Fruit fly (Drosophila melanogaster) whole organism, adult: ENCODE results near the gene AcCoAS.

Experiments
- CG11617 ChIP-seq: fragments of 200-800 bp; sonication (Bioruptor generic); optimal IDR thresholded peaks from 2 replicates; lab custom pipeline; 2017; ENCODE audit warnings: mild to moderate bottlenecking, missing biosample characterization, missing genetic modification reagents, missing genetic modification characterization
- CG12768 ChIP-seq: fragments of 200-800 bp; sonication (Bioruptor generic); optimal IDR thresholded peaks from 2 replicates; lab custom pipeline; 2017; ENCODE audit warnings: missing biosample characterization, missing genetic modification characterization, mild to moderate bottlenecking, moderate library complexity, missing genetic modification reagents
- CG14711 ChIP-seq: fragments of 200-800 bp; sonication (Bioruptor generic); optimal IDR thresholded peaks from 2 replicates; lab custom pipeline; 2018; ENCODE audit warnings: missing biosample characterization, mild to moderate bottlenecking, missing genetic modification characterization, moderate library complexity
- CG1620 ChIP-seq: fragments of 200-800 bp; sonication (Bioruptor generic); optimal IDR thresholded peaks from 2 replicates; lab custom pipeline; 2016; ENCODE audit warnings: missing biosample characterization, missing genetic modification characterization
- CG33017 ChIP-seq: fragments of 200-800 bp; sonication (Bioruptor generic); optimal IDR thresholded peaks from 2 replicates; lab custom pipeline; 2018; ENCODE audit warnings: missing biosample characterization, mild to moderate bottlenecking, missing genetic modification characterization, moderate library complexity
- CG5204 ChIP-seq: fragments of 200-800 bp; sonication (Bioruptor generic); optimal IDR thresholded peaks from 2 replicates; lab custom pipeline; 2016; ENCODE audit warnings: missing biosample characterization, missing genetic modification characterization
- CG7045 ChIP-seq: fragments of 200-800 bp; sonication (Bioruptor generic); optimal IDR thresholded peaks from 2 replicates; lab custom pipeline; 2017; ENCODE audit warnings: missing biosample characterization, mild to moderate bottlenecking, missing genetic modification characterization
- CG7101 ChIP-seq: fragments of 200-800 bp; sonication (Bioruptor generic); optimal IDR thresholded peaks from 2 replicates; lab custom pipeline; 2018; ENCODE audit warnings: missing biosample characterization, mild to moderate bottlenecking, missing genetic modification characterization, moderate library complexity
- Clk ChIP-seq: fragments of 200-800 bp; sonication (Bioruptor generic); optimal IDR thresholded peaks from 2 replicates; lab custom pipeline; 2017; ENCODE audit warnings: missing biosample characterization, missing genetic modification characterization
- Crg-1 ChIP-seq: fragments of 200-800 bp; sonication (Bioruptor generic); optimal IDR thresholded peaks from 2 replicates; lab custom pipeline; 2016; ENCODE audit warnings: missing biosample characterization, missing genetic modification characterization
- Hr96 ChIP-seq: fragments of 200-800 bp; sonication (Bioruptor generic); optimal IDR thresholded peaks from 2 replicates; lab custom pipeline; 2016; ENCODE audit warnings: missing biosample characterization, missing genetic modification characterization
- Mnt ChIP-seq: fragments of 200-800 bp; sonication (Bioruptor generic); optimal IDR thresholded peaks from 2 replicates; lab custom pipeline; 2016; ENCODE audit warnings: missing biosample characterization, mild to moderate bottlenecking, missing genetic modification characterization
- bab1 ChIP-seq: fragments of 200-800 bp; sonication (Bioruptor generic); optimal IDR thresholded peaks from 3 replicates; lab custom pipeline; 2019; ENCODE audit warnings: missing biosample characterization, mild to moderate bottlenecking, missing genetic modification characterization, moderate library complexity
- cic ChIP-seq: fragments of 200-800 bp; sonication (Bioruptor generic); optimal IDR thresholded peaks from 2 replicates; lab custom pipeline; 2017; ENCODE audit warnings: missing biosample characterization, mild to moderate bottlenecking, missing genetic modification characterization, moderate library complexity
- cnc ChIP-seq, 2 experiments: fragments of >200 bp; optimal IDR thresholded peaks; 2 replicates each; lab custom pipeline; 2017
- kay ChIP-seq: fragments of 200-800 bp; sonication (Bioruptor generic); peaks from one replicate; lab custom pipeline; 2016; ENCODE audit warnings: missing biosample characterization, missing genetic modification characterization, borderline replicate concordance
- ovo ChIP-seq: fragments of 200-800 bp; sonication (Bioruptor generic); optimal IDR thresholded peaks from 2 replicates; lab custom pipeline; 2016; ENCODE audit warnings: missing biosample characterization, missing genetic modification characterization
- pad ChIP-seq: fragments of 200-800 bp; sonication (Bioruptor generic); optimal IDR thresholded peaks from 3 replicates; lab custom pipeline; 2017; ENCODE audit warnings: missing biosample characterization, missing genetic modification characterization, mild to moderate bottlenecking, moderate library complexity, missing genetic modification reagents
- tj ChIP-seq: fragments of 200-800 bp; sonication (Bioruptor generic); optimal IDR thresholded peaks from 3 replicates; lab custom pipeline; 2017; ENCODE audit warnings: missing biosample characterization, mild to moderate bottlenecking, missing genetic modification characterization, moderate library complexity
- toe ChIP-seq: fragments of 200-800 bp; sonication (Bioruptor generic); optimal IDR thresholded peaks from 2 replicates; lab custom pipeline; 2016; ENCODE audit warnings: missing biosample characterization, missing genetic modification characterization

Gene AcCoAS

DNA sequence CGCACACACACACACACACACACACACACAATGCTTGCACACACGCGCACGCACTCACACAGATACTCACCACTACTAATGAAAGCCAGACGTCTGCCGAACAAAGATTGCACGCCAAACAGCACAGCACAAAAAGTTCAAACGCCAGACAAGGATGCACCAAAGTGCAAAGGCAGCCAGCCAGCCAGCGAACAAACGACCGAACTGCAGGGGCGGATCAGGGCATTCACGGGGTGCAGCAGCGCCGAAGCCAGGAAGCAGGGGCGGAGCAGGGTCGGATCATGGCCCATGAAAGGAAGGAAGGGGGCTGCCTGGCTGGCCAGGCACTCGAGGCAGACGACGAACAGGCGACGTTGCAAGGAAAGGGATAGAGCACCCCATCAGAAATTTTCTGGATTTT lies 27.5 kb downstream of the AcCoAS start:
- TF ChIP-seq bab1 (GFP tag; lab: Kevin White, UChicago), result no peak
- no peak for TF ChIP-seq Hr96 (GFP tag; lab: Kevin White, UChicago)
- TF ChIP-seq CG14711 (tag; lab: Kevin White, UChicago), result no peak
- no peak for TF ChIP-seq Clk
- TF ChIP-seq ovo (GFP tag; lab: Kevin White, UChicago), result no peak

DNA sequence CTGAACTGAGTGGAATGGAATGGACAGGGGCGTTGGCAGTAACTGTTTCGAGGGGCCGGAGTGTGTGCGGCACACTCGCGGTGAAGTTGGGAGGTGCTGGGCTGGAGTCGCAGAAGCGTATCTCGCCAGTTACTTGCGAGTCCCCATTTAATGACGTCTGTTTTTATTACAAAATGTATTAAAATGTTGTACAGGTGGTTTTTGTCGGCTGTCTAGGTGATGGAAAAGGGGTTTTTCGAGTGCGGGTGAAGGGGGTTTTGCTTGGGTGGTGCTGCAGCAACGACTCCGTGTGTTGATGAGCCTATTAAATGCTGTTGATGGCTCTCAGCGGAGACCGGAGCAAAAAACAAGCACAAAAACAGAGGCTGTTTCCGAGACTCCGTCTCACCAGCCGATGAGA lies 28.7 kb downstream of the AcCoAS start:
- TF ChIP-seq cic (GFP tag; lab: Kevin White, UChicago), result no peak
- no peak for TF ChIP-seq ovo (GFP tag; lab: Kevin White, UChicago)
- no peak for TF ChIP-seq Hr96 (GFP tag; lab: Kevin White, UChicago)
- no peak for TF ChIP-seq CG1620

DNA sequence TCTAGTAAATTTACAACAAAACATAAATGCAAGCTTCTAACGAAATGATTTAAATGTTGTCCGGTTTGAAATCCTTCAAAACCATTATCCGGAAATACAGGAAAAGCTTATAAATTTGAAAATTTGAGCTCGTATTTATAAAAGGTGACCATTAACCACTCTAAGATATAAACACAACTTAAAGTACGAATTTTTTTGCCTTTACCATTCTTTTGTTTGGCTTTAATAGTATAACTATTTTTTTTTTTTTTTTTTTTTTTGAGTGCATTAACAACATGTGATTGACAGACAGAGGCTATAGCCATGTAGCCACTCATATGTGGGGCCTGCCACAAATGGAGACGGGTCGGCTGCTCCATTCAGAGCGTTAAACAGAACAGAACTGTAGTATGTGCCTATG lies 36.6 kb downstream of the AcCoAS start:
- TF ChIP-seq Clk, result no peak
- no peak for TF ChIP-seq cic (GFP tag; lab: Kevin White, UChicago)
- TF ChIP-seq ovo (GFP tag; lab: Kevin White, UChicago), result no peak
- no peak for TF ChIP-seq kay (GFP tag; lab: Kevin White, UChicago)
- no peak for TF ChIP-seq pad (GFP tag; lab: Kevin White, UChicago)
- no peak for TF ChIP-seq CG11617 (GFP tag; lab: Kevin White, UChicago)
- no peak for TF ChIP-seq Mnt (GFP tag; lab: Kevin White, UChicago)
- no peak for TF ChIP-seq CG1620
- TF ChIP-seq CG7045 (GFP tag; lab: Kevin White, UChicago), result no peak
- TF ChIP-seq toe (GFP tag; lab: Kevin White, UChicago), result no peak
- TF ChIP-seq CG7101 (tag; lab: Kevin White, UChicago), result no peak
- no peak for TF ChIP-seq tj (GFP tag; lab: Kevin White, UChicago)

DNA sequence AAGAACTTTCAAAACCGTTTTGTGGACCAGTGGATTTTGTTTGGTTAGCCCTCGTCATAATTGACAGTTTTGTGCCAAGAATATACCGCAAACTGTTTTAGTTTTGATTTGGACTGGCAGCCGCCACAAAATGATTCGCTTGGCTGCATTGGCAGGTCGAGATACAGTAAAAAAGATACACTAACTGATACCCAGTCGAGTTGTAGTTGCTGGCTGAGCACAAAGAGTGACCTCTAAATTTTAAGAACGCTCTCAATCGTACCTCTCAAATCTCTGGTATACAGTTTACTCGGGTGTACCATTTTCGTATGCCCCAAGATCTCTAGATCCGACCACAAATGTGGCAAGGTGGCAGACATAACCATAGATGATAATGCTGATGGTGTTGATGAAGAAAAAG lies 37.1 kb downstream of the AcCoAS start:
- TF ChIP-seq CG33017 (no peak), Crg-1 (no peak), CG1620 (no peak), tj (GFP tag; lab: Kevin White, UChicago) (no peak), bab1 (GFP tag; lab: Kevin White, UChicago) (no peak), CG14711 (tag; lab: Kevin White, UChicago) (no peak), pad (GFP tag; lab: Kevin White, UChicago) (no peak)

DNA sequence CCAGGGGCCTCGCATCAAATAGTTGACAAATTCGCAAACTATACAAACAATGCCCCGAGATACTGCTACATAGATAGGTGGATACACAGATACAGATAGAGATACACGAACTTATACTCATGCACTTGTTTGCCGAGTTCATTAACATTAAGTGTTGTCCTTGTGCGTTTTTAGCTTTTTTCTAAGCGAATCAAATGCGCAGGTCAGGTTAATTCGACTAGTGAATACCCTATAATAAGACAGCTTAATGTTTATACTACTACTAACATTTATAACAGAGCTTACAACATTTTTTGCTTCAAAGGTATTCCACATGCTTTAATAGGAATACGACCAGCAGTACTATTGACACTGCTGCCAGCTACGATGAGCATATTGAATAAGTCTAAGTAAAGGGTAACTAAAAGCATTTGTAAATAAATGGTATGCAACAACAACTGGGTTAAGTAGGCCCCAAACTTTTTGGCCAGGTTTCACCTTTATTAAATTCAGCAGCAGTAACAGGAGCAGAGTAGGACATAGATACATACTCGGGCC lies 38.5 kb downstream of the AcCoAS start:
- TF ChIP-seq CG7101 (tag; lab: Kevin White, UChicago), result no peak
- TF ChIP-seq CG5204 (GFP tag; lab: Kevin White, UChicago), result no peak
- no peak for TF ChIP-seq CG33017
- no peak for TF ChIP-seq pad (GFP tag; lab: Kevin White, UChicago)
- TF ChIP-seq kay (GFP tag; lab: Kevin White, UChicago), result peak; percentile 40
- TF ChIP-seq ovo (GFP tag; lab: Kevin White, UChicago), result no peak

DNA sequence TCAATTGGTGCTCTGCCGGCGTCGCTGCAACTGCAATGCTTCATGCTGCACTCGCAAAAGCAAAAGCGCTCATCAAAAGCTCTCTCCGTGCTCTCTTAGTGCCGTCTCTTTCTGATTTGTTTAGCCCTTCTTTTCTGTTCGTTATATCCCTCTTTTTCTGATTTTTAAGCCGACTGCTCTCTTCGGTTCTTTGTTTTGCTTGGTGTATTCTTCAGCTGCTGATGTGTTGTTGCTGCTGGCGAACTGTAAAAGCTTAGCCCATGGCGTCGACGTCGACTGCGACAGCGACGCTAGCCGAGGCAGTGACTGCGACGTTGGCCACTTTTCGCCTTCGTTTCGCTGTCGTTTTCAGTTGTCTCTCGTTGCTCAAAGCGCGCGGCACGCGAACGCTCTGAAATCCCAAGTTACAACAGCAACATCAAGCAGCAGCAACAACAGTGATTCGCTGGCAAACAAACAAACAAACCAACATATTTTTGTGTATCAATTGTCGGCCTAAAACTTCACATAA lies 40.0 kb downstream of the AcCoAS start:
- TF ChIP-seq Clk, result no peak
- TF ChIP-seq bab1 (GFP tag; lab: Kevin White, UChicago), result no peak
- no peak for TF ChIP-seq toe (GFP tag; lab: Kevin White, UChicago)
- no peak for TF ChIP-seq kay (GFP tag; lab: Kevin White, UChicago)
- TF ChIP-seq CG12768 (GFP tag; lab: Kevin White, UChicago), result no peak
- TF ChIP-seq CG11617 (GFP tag; lab: Kevin White, UChicago), result no peak
- TF ChIP-seq ovo (GFP tag; lab: Kevin White, UChicago), result no peak
- no peak for TF ChIP-seq CG5204 (GFP tag; lab: Kevin White, UChicago)
- TF ChIP-seq tj (GFP tag; lab: Kevin White, UChicago), result no peak
- no peak for TF ChIP-seq cnc (optimal IDR thresholded peaks at IDR 0.05; lab: Kevin White, UChicago)
- TF ChIP-seq cic (GFP tag; lab: Kevin White, UChicago), result no peak
- no peak for TF ChIP-seq Mnt (GFP tag; lab: Kevin White, UChicago)
- no peak for TF ChIP-seq CG1620
- no peak for TF ChIP-seq Crg-1
- TF ChIP-seq CG7045 (GFP tag; lab: Kevin White, UChicago), result no peak
- no peak for TF ChIP-seq CG14711 (tag; lab: Kevin White, UChicago)
- TF ChIP-seq pad (GFP tag; lab: Kevin White, UChicago), result no peak

- no peak for TF ChIP-seq CG7101 (tag; lab: Kevin White, UChicago)
- no peak for TF ChIP-seq bab1 (GFP tag; lab: Kevin White, UChicago)
- no peak for TF ChIP-seq cnc (optimal IDR thresholded peaks at IDR 0.05; lab: Kevin White, UChicago)
- no peak for TF ChIP-seq CG1620
- no peak for TF ChIP-seq tj (GFP tag; lab: Kevin White, UChicago)
- no peak for TF ChIP-seq toe (GFP tag; lab: Kevin White, UChicago)
- TF ChIP-seq ovo (GFP tag; lab: Kevin White, UChicago), result no peak
- TF ChIP-seq CG14711 (tag; lab: Kevin White, UChicago), result no peak
- no peak for TF ChIP-seq cic (GFP tag; lab: Kevin White, UChicago)
- no peak for TF ChIP-seq CG7045 (GFP tag; lab: Kevin White, UChicago)
Observed at dm6 chr3L:21238377-21238776, 41.7 kb downstream of the AcCoAS start.
